Fruit fly (Drosophila melanogaster) whole organism, embryonic: ENCODE data around the gene hook.

Experiments used
- Adf1 ChIP-seq: fragments of 200-800 bp; sonication (Bioruptor generic); IDR thresholded peaks from 2 replicates; pipeline ENCODE4 v1.3.6; 2022; ENCODE audit warnings: missing biosample characterization, missing genetic modification characterization
- CG10366 ChIP-seq: fragments of 200-800 bp; sonication (Bioruptor generic); IDR thresholded peaks from 2 replicates; pipeline ENCODE4 v1.3.6; 2022; ENCODE audit warnings: missing biosample characterization, missing genetic modification characterization
- CG10979 ChIP-seq: fragments of 200-800 bp; sonication (Bioruptor generic); optimal IDR thresholded peaks from 2 replicates; lab custom pipeline; 2018; ENCODE audit warnings: missing biosample characterization, mild to moderate bottlenecking, missing genetic modification characterization, moderate library complexity
- CG13287 ChIP-seq: fragments of 200-800 bp; sonication (Bioruptor generic); IDR thresholded peaks from 2 replicates; pipeline ENCODE4 v1.3.6; 2022; ENCODE audit warnings: missing biosample characterization, missing genetic modification characterization; ENCODE audit not compliant: partially characterized antibody
- CG14710 ChIP-seq: fragments of 200-800 bp; sonication (Bioruptor generic); optimal IDR thresholded peaks from 3 replicates; lab custom pipeline; 2019; ENCODE audit warnings: missing biosample characterization, mild to moderate bottlenecking, missing genetic modification characterization, moderate library complexity
- CG15514 ChIP-seq: fragments of 200-800 bp; sonication (Bioruptor generic); optimal IDR thresholded peaks from 3 replicates; lab custom pipeline; 2017; ENCODE audit warnings: missing biosample characterization, missing genetic modification characterization, mild to moderate bottlenecking, moderate library complexity, missing genetic modification reagents
- CG17385 ChIP-seq: fragments of 200-800 bp; sonication (Bioruptor generic); optimal IDR thresholded peaks from 3 replicates; lab custom pipeline; 2018; ENCODE audit warnings: missing biosample characterization, mild to moderate bottlenecking, missing genetic modification characterization
- CG1832 ChIP-seq: fragments of 200-800 bp; sonication (Bioruptor generic); optimal IDR thresholded peaks from 2 replicates; lab custom pipeline; 2017; ENCODE audit warnings: missing biosample characterization, mild to moderate bottlenecking, missing genetic modification characterization, inconsistent platforms
- CG2120 ChIP-seq: fragments of 200-800 bp; sonication (Bioruptor generic); optimal IDR thresholded peaks from 3 replicates; lab custom pipeline; 2016; ENCODE audit warnings: missing biosample characterization, missing genetic modification characterization
- CG2889 ChIP-seq: fragments of 200-800 bp; sonication (Bioruptor generic); IDR thresholded peaks from 3 replicates; pipeline ENCODE4 v1.3.6; 2022; ENCODE audit warnings: missing biosample characterization, missing genetic modification characterization
- CG32767 ChIP-seq: fragments of 200-800 bp; sonication (Bioruptor generic); IDR thresholded peaks from 2 replicates; pipeline ENCODE4 v1.3.6; 2022; ENCODE audit warnings: missing biosample characterization, missing genetic modification characterization
- CG3281 ChIP-seq: fragments of 200-800 bp; sonication (Bioruptor generic); optimal IDR thresholded peaks from 3 replicates; lab custom pipeline; 2017; ENCODE audit warnings: missing biosample characterization, mild to moderate bottlenecking, missing genetic modification characterization
- CG34224 ChIP-seq: fragments of 200-800 bp; sonication (Bioruptor generic); IDR thresholded peaks from 3 replicates; pipeline ENCODE4 v1.3.6; 2022; ENCODE audit warnings: missing biosample characterization, missing genetic modification characterization; ENCODE audit not compliant: partially characterized antibody
- CG3995 ChIP-seq: fragments of 200-800 bp; sonication (Bioruptor generic); optimal IDR thresholded peaks from 3 replicates; lab custom pipeline; 2016; ENCODE audit warnings: missing biosample characterization, missing genetic modification characterization
- CG42726 ChIP-seq: fragments of 200-800 bp; sonication (Bioruptor generic); IDR thresholded peaks from 2 replicates; pipeline ENCODE4 v1.3.6; 2022; ENCODE audit warnings: missing biosample characterization, missing genetic modification characterization; ENCODE audit not compliant: partially characterized antibody
- CG4360 ChIP-seq: fragments of 200-800 bp; sonication (Bioruptor generic); IDR thresholded peaks from 2 replicates; pipeline ENCODE4 v1.3.6; 2022; ENCODE audit warnings: missing biosample characterization, missing genetic modification characterization
- CG4404 ChIP-seq: fragments of 200-800 bp; sonication (Bioruptor generic); IDR thresholded peaks from 2 replicates; pipeline ENCODE4 v1.3.6; 2022; ENCODE audit warnings: missing biosample characterization, missing genetic modification characterization
- CG4617 ChIP-seq: fragments of 200-800 bp; sonication (Bioruptor generic); optimal IDR thresholded peaks from 3 replicates; lab custom pipeline; 2016; ENCODE audit warnings: missing biosample characterization, missing genetic modification characterization, borderline replicate concordance
- Dll ChIP-seq: fragments of 200-800 bp; sonication (Bioruptor generic); IDR thresholded peaks from 4 replicates; pipeline ENCODE4 v1.3.6; 2022; ENCODE audit warnings: missing biosample characterization, missing genetic modification characterization; ENCODE audit not compliant: partially characterized antibody
- H2.0 ChIP-seq: fragments of 200-800 bp; sonication (Bioruptor generic); IDR thresholded peaks from 2 replicates; pipeline ENCODE4 v1.3.6; 2022; ENCODE audit warnings: missing biosample characterization, missing genetic modification characterization
- Hr3 ChIP-seq: fragments of 200-800 bp; sonication (Bioruptor generic); optimal IDR thresholded peaks from 3 replicates; lab custom pipeline; 2016; ENCODE audit warnings: missing biosample characterization, missing genetic modification characterization
- Hr51 ChIP-seq, 2 experiments: fragments of 200-800 bp; sonication (Bioruptor generic); optimal IDR thresholded peaks; 2 replicates in 1 of 2; 3 replicates in 1 of 2; lab custom pipeline; 2016 to 2018; ENCODE audit warnings: missing biosample characterization in 2 of 2, missing genetic modification characterization in 2 of 2, mild to moderate bottlenecking in 1 of 2, moderate library complexity in 1 of 2
- MBD-R2 ChIP-seq: fragments of 200-800 bp; sonication (Bioruptor generic); IDR thresholded peaks from 2 replicates; pipeline ENCODE4 v1.3.6; 2022; ENCODE audit warnings: missing biosample characterization, missing genetic modification characterization
- MESR4 ChIP-seq: fragments of 200-800 bp; sonication (Bioruptor generic); optimal IDR thresholded peaks from 2 replicates; lab custom pipeline; 2018; ENCODE audit warnings: missing biosample characterization, mild to moderate bottlenecking, missing genetic modification characterization, moderate library complexity
- Med ChIP-seq: fragments of 200-800 bp; sonication (Bioruptor generic); peaks from one replicate; lab custom pipeline; 2016; ENCODE audit warnings: missing biosample characterization, missing genetic modification characterization, mild to moderate bottlenecking, inconsistent platforms, moderate library complexity
- NfI ChIP-seq: fragments of 200-800 bp; sonication (Bioruptor generic); optimal IDR thresholded peaks from 3 replicates; lab custom pipeline; 2018; ENCODE audit warnings: missing biosample characterization, mild to moderate bottlenecking, missing genetic modification characterization, moderate library complexity
- Ravus ChIP-seq: fragments of 200-800 bp; sonication (Bioruptor generic); IDR thresholded peaks from 2 replicates; pipeline ENCODE4 v1.3.6; 2022; ENCODE audit warnings: missing biosample characterization, missing genetic modification characterization
- Sox102F ChIP-seq: fragments of 200-800 bp; sonication (Bioruptor generic); optimal IDR thresholded peaks from 2 replicates; lab custom pipeline; 2018; ENCODE audit warnings: missing biosample characterization, mild to moderate bottlenecking, missing genetic modification characterization, moderate library complexity
- Stat92E ChIP-seq, 3 experiments: fragments of >200 bp in 2 of 3; fragments of 200-800 bp in 1 of 3; sonication (Bioruptor generic) in 1 of 3; optimal IDR thresholded peaks; 2 replicates each; lab custom pipeline; 2017 to 2019; ENCODE audit warnings: missing biosample characterization in 3 of 3, missing genetic modification characterization in 3 of 3, mild to moderate bottlenecking in 1 of 3, moderate library complexity in 1 of 3
- abd-A ChIP-seq: fragments of 200-800 bp; sonication (Bioruptor generic); optimal IDR thresholded peaks from 3 replicates; lab custom pipeline; 2019; ENCODE audit warnings: missing biosample characterization, mild to moderate bottlenecking, missing genetic modification characterization, moderate library complexity
- az2 ChIP-seq: fragments of 200-800 bp; sonication (Bioruptor generic); optimal IDR thresholded peaks from 3 replicates; lab custom pipeline; 2016; ENCODE audit warnings: missing biosample characterization, missing genetic modification characterization
- chinmo ChIP-seq: fragments of 200-800 bp; sonication (Bioruptor generic); IDR thresholded peaks from 4 replicates; pipeline ENCODE4 v1.3.6; 2022; ENCODE audit warnings: missing biosample characterization, missing genetic modification characterization; ENCODE audit not compliant: partially characterized antibody
- crc ChIP-seq: fragments of 200-800 bp; sonication (Bioruptor generic); optimal IDR thresholded peaks from 2 replicates; lab custom pipeline; 2016; ENCODE audit warnings: missing biosample characterization, missing genetic modification characterization
- crp ChIP-seq, 2 experiments: fragments of 200-800 bp; sonication (Bioruptor generic); optimal IDR thresholded peaks; 2 replicates in 1 of 2; 3 replicates in 1 of 2; lab custom pipeline; 2017; ENCODE audit warnings: missing biosample characterization in 2 of 2, missing genetic modification characterization in 2 of 2, mild to moderate bottlenecking in 1 of 2, moderate library complexity in 1 of 2
- dan ChIP-seq: fragments of 200-800 bp; sonication (Bioruptor generic); IDR thresholded peaks from 2 replicates; pipeline ENCODE4 v1.3.6; 2022; ENCODE audit warnings: missing biosample characterization, missing genetic modification characterization
- ems ChIP-seq: fragments of 200-800 bp; sonication (Bioruptor generic); optimal IDR thresholded peaks from 3 replicates; lab custom pipeline; 2016; ENCODE audit warnings: missing biosample characterization, missing genetic modification characterization
- gcm ChIP-seq: fragments of 200-800 bp; sonication (Bioruptor generic); optimal IDR thresholded peaks from 2 replicates; lab custom pipeline; 2019; ENCODE audit warnings: missing biosample characterization, mild to moderate bottlenecking, missing genetic modification characterization, moderate library complexity
- grau ChIP-seq: fragments of 200-800 bp; optimal IDR thresholded peaks from 3 replicates; lab custom pipeline; 2019; ENCODE audit warnings: missing biosample characterization, mild to moderate bottlenecking, missing genetic modification characterization, moderate library complexity
- hb ChIP-seq: fragments of 200-800 bp; sonication (Bioruptor generic); IDR thresholded peaks from 3 replicates; pipeline ENCODE4 v1.3.6; 2022; ENCODE audit warnings: missing biosample characterization, missing genetic modification characterization; ENCODE audit not compliant: partially characterized antibody
- hbn ChIP-seq: fragments of 200-800 bp; sonication (Bioruptor generic); IDR thresholded peaks from 2 replicates; pipeline ENCODE4 v1.3.6; 2022; ENCODE audit warnings: missing biosample characterization, missing genetic modification characterization; ENCODE audit not compliant: partially characterized antibody
- inv ChIP-seq: fragments of 200-800 bp; sonication (Bioruptor generic); IDR thresholded peaks from 2 replicates; pipeline ENCODE4 v1.3.6; 2022; ENCODE audit warnings: missing biosample characterization, missing genetic modification characterization; ENCODE audit not compliant: partially characterized antibody
- mld ChIP-seq: fragments of 200-800 bp; sonication (Bioruptor generic); IDR thresholded peaks from 3 replicates; pipeline ENCODE4 v1.3.6; 2022; ENCODE audit warnings: missing biosample characterization, missing genetic modification characterization; ENCODE audit not compliant: partially characterized antibody
- nerfin-1 ChIP-seq: fragments of 200-800 bp; sonication (Bioruptor generic); optimal IDR thresholded peaks from 3 replicates; lab custom pipeline; 2019; ENCODE audit warnings: missing biosample characterization, mild to moderate bottlenecking, missing genetic modification characterization, moderate library complexity
- peb ChIP-seq: fragments of 200-800 bp; sonication (Bioruptor generic); IDR thresholded peaks from 2 replicates; pipeline ENCODE4 v1.3.6; 2022; ENCODE audit warnings: missing biosample characterization, missing genetic modification characterization
- phol ChIP-seq: fragments of 200-800 bp; sonication (Bioruptor generic); optimal IDR thresholded peaks from 3 replicates; lab custom pipeline; 2018; ENCODE audit warnings: missing biosample characterization, mild to moderate bottlenecking, missing genetic modification characterization, moderate library complexity
- sens ChIP-seq: fragments of 200-800 bp; sonication (Bioruptor generic); peaks from one replicate; lab custom pipeline; 2016; ENCODE audit warnings: missing biosample characterization, missing genetic modification characterization
- vvl ChIP-seq: fragments of 200-800 bp; sonication (Bioruptor generic); IDR thresholded peaks from 2 replicates; pipeline ENCODE4 v1.3.6; 2022; ENCODE audit warnings: missing biosample characterization, missing genetic modification characterization
- wor ChIP-seq: fragments of 200-800 bp; sonication (Bioruptor generic); IDR thresholded peaks from 2 replicates; pipeline ENCODE4 v1.3.6; 2022; ENCODE audit warnings: missing biosample characterization, missing genetic modification characterization

hook gene

dm6 chr2L:19034213-19034929, 1.1 kb upstream of the hook start, which contains the start of the genes mib2 and CG31800 (continued):
- TF ChIP-seq CG1832 (GFP tag; lab: Kevin White, UChicago) (no peak), inv (GFP tag; lab: Robert Waterston, UW) (peak; percentile 75), ems (GFP tag; lab: Kevin White, UChicago) (no peak), Hr51 (GFP tag; optimal IDR thresholded peaks at IDR 0.05; lab: Kevin White, UChicago) (no peak), CG2889 (GFP tag; lab: Robert Waterston, UW) (no peak), Med (peak; percentile 80), CG42726 (GFP tag; lab: Robert Waterston, UW) (peak; percentile 80), crc (GFP tag; lab: Kevin White, UChicago) (no peak), Sox102F (GFP tag; lab: Kevin White, UChicago) (no peak), peb (GFP tag; lab: Robert Waterston, UW) (no peak), H2.0 (no peak), CG34224 (GFP tag; lab: Robert Waterston, UW) (peak; percentile 80), MBD-R2 (peak; percentile 65), abd-A (tag; lab: Kevin White, UChicago) (peak; percentile 74), CG2120 (GFP tag; lab: Kevin White, UChicago) (peak; percentile 42), CG4360 (GFP tag; lab: Robert Waterston, UW) (no peak), grau (tag; lab: Kevin White, UChicago) (peak; percentile 20), CG3995 (GFP tag; lab: Kevin White, UChicago) (peak; percentile 48), CG4404 (GFP tag; lab: Robert Waterston, UW) (no peak), wor (no peak), hb (peak; percentile 77; the same call in 2 of the 3 replicates), Stat92E (GFP tag; optimal IDR thresholded peaks at IDR 0.05; lab: Kevin White, UChicago) (no peak), crp (GFP tag; optimal IDR thresholded peaks at IDR 0.05; lab: Kevin White, UChicago) (peak in 1 of 2 experiments; percentile 74), CG14710 (tag; lab: Kevin White, UChicago) (peak; percentile 27), NfI (GFP tag; lab: Kevin White, UChicago) (no peak), nerfin-1 (no peak), chinmo (GFP tag; lab: Robert Waterston, UW) (peak; percentile 82; the same call in 2 of the 4 replicates), Dll (GFP tag; lab: Robert Waterston, UW) (peak; percentile 83), CG10366 (GFP tag; lab: Robert Waterston, UW) (no peak), gcm (no peak), Ravus (no peak), CG10979 (tag; lab: Kevin White, UChicago) (no peak), MESR4 (GFP tag; lab: Kevin White, UChicago) (peak; percentile 79), CG13287 (peak; percentile 78), phol (tag; lab: Kevin White, UChicago) (peak; percentile 5), dan (no peak), CG17385 (GFP tag; lab: Kevin White, UChicago) (peak; percentile 95), vvl (peak; percentile 8; the same call in 1 of the 2 replicates), CG3281 (GFP tag; lab: Kevin White, UChicago) (peak; percentile 5), Hr3 (no peak), az2 (GFP tag; lab: Kevin White, UChicago) (no peak), CG32767 (GFP tag; lab: Robert Waterston, UW) (no peak), sens (peak; percentile 55), mld (GFP tag; lab: Robert Waterston, UW) (peak; percentile 84), CG15514 (GFP tag; lab: Kevin White, UChicago) (peak; percentile 26), Adf1 (no peak), hbn (GFP tag; lab: Robert Waterston, UW) (peak; percentile 55), CG4617 (GFP tag; lab: Kevin White, UChicago) (peak; percentile 90)
